Fruit fly (Drosophila melanogaster): ENCODE data around the gene Atac1.

Gene Atac1

DNA sequence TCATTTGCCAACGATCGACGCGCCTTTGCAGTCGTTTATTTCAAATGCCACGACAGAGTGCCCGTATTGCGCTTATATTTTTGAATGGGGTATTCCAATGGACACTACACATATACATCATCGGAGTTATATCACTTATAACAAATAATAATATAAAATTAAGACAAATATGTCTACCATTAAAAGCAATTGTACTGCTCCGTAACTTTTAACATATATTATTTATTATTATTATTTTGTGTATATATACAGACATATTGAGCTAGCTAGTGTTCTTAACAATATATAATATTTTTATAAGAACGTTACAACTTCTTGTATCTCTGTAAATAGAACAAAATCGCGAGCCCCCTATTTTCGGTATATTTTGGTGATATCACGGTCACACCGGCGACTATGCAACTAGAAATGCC lies 3.9 kb upstream of the Atac1 start, which contains the start of the genes sip2 and Coprox (continued):
- TF ChIP-seq sisA (GFP tag; IDR thresholded peaks at IDR 0.05) (peak; percentile 43; the same call in 1 of the 2 replicates), CTCF (GFP tag; optimal IDR thresholded peaks at IDR 0.05) (no peak), CG30431 (GFP tag; optimal IDR thresholded peaks at IDR 0.05) (no peak), CG2678 (tag; optimal IDR thresholded peaks at IDR 0.05) (peak; percentile 86), E2f1 (GFP tag; IDR thresholded peaks at IDR 0.05) (peak; percentile 41), CG11398 (GFP tag; optimal IDR thresholded peaks at IDR 0.05) (no peak), Mrtf (GFP tag; IDR thresholded peaks at IDR 0.05) (no peak; the same call in 2 of the 3 replicates), org-1 (GFP tag; optimal IDR thresholded peaks at IDR 0.05) (no peak), CG10209 (GFP tag; optimal IDR thresholded peaks at IDR 0.05) (peak; percentile 63), CG8290 (GFP tag; optimal IDR thresholded peaks at IDR 0.05) (peak; percentile 42), CG8290 (tag; optimal IDR thresholded peaks at IDR 0.05) (no peak), Hey (tag; optimal IDR thresholded peaks at IDR 0.05) (no peak), nau (GFP tag; optimal IDR thresholded peaks at IDR 0.05) (no peak), CG6175 (GFP tag; IDR thresholded peaks at IDR 0.05) (no peak), Sin3A (optimal IDR thresholded peaks at IDR 0.05) (no peak), vfl (GFP tag; optimal IDR thresholded peaks at IDR 0.05) (no peak), tin (GFP tag; optimal IDR thresholded peaks at IDR 0.05) (peak; percentile 37), CG17328 (GFP tag; IDR thresholded peaks at IDR 0.05) (0 out of 2 replicates have a peak, but pooled peaks have one; percentile 24), stc (GFP tag; IDR thresholded peaks at IDR 0.05) (no peak), BEAF-32 (GFP tag; optimal IDR thresholded peaks at IDR 0.05) (peak; percentile 35), CG13894 (tag; optimal IDR thresholded peaks at IDR 0.05) (peak; percentile 73), pum (GFP tag; optimal IDR thresholded peaks at IDR 0.05) (no peak), al (GFP tag; IDR thresholded peaks at IDR 0.05) (peak; percentile 36; the same call in 1 of the 2 replicates), ATbp (GFP tag; optimal IDR thresholded peaks at IDR 0.05) (no peak), Lim3 (GFP tag; IDR thresholded peaks at IDR 0.05) (no peak), CG9437 (GFP tag; optimal IDR thresholded peaks at IDR 0.05) (peak; percentile 69), ap (GFP tag; IDR thresholded peaks at IDR 0.05) (no peak), CG12659 (GFP tag; optimal IDR thresholded peaks at IDR 0.05) (peak; percentile 75), CG18011 (GFP tag; optimal IDR thresholded peaks at IDR 0.05) (peak; percentile 52), Trl (optimal IDR thresholded peaks at IDR 0.05) (no peak), Trl (GFP tag; optimal IDR thresholded peaks at IDR 0.05) (no peak), CG14441 (GFP tag; IDR thresholded peaks at IDR 0.05) (0 out of 2 replicates have a peak, but pooled peaks have one; percentile 46), Hr39 (optimal IDR thresholded peaks at IDR 0.05) (no peak), sqz (GFP tag; optimal IDR thresholded peaks at IDR 0.05) (no peak), Ptx1 (GFP tag; IDR thresholded peaks at IDR 0.05) (peak; percentile 53; the same call in 1 of the 2 replicates), CG16813 (GFP tag; IDR thresholded peaks at IDR 0.05; ENCODE audit: partially characterized antibody) (no peak), D (optimal IDR thresholded peaks at IDR 0.05) (no peak), D (GFP tag; optimal IDR thresholded peaks at IDR 0.05) (no peak), Dbx (GFP tag; IDR thresholded peaks at IDR 0.05) (0 out of 3 replicates have a peak, but pooled peaks have one; percentile 10), sug (tag; optimal IDR thresholded peaks at IDR 0.05) (peak; percentile 78), CG11504 (tag; optimal IDR thresholded peaks at IDR 0.05) (no peak), CrebB (tag; optimal IDR thresholded peaks at IDR 0.05) (peak; percentile 50), lola (GFP tag; optimal IDR thresholded peaks at IDR 0.05) (peak in 1 of 3 experiments; percentile 77), nerfin-2 (GFP tag; IDR thresholded peaks at IDR 0.05; ENCODE audit: partially characterized antibody) (no peak), CG10565 (GFP tag; optimal IDR thresholded peaks at IDR 0.05) (no peak), CG13123 (GFP tag; optimal IDR thresholded peaks at IDR 0.05) (peak; percentile 21), amos (GFP tag; IDR thresholded peaks at IDR 0.05; ENCODE audit: partially characterized antibody) (no peak; the same call in 1 of the 2 replicates), wdn (GFP tag; IDR thresholded peaks at IDR 0.05) (0 out of 2 replicates have a peak, but pooled peaks have one; percentile 17), H15 (GFP tag; IDR thresholded peaks at IDR 0.05) (no peak), Fer1 (GFP tag; optimal IDR thresholded peaks at IDR 0.05) (peak; percentile 68), gcm2 (GFP tag; optimal IDR thresholded peaks at IDR 0.05) (no peak), CG8388 (GFP tag; optimal IDR thresholded peaks at IDR 0.05) (peak; percentile 59), CG15269 (tag; optimal IDR thresholded peaks at IDR 0.05) (no peak)
